Fruit fly (Drosophila melanogaster) whole organism, embryonic: ENCODE measurements around the gene piwi.

Source experiments
- Atf-2 ChIP-seq: fragments of 200-800 bp; sonication (Bioruptor generic); optimal IDR thresholded peaks from 2 replicates; lab custom pipeline; 2016; ENCODE audit warnings: missing biosample characterization, missing genetic modification characterization
- Atf6 ChIP-seq: fragments of 200-800 bp; sonication (Bioruptor generic); IDR thresholded peaks from 2 replicates; pipeline ENCODE4 v1.3.6; 2022; ENCODE audit warnings: missing biosample characterization, missing genetic modification characterization
- CG12236 ChIP-seq: fragments of 200-800 bp; sonication (Bioruptor generic); optimal IDR thresholded peaks from 2 replicates; lab custom pipeline; 2016; ENCODE audit warnings: missing biosample characterization, missing genetic modification characterization
- CG12391 ChIP-seq: fragments of 200-800 bp; sonication (Bioruptor generic); optimal IDR thresholded peaks from 3 replicates; lab custom pipeline; 2018; ENCODE audit warnings: missing biosample characterization, mild to moderate bottlenecking, missing genetic modification characterization, moderate library complexity
- CG12942 ChIP-seq: fragments of 200-800 bp; sonication (Bioruptor generic); optimal IDR thresholded peaks from 3 replicates; lab custom pipeline; 2016; ENCODE audit warnings: missing biosample characterization, missing genetic modification characterization
- CG17385 ChIP-seq: fragments of 200-800 bp; sonication (Bioruptor generic); optimal IDR thresholded peaks from 3 replicates; lab custom pipeline; 2018; ENCODE audit warnings: missing biosample characterization, mild to moderate bottlenecking, missing genetic modification characterization
- CG17912 ChIP-seq: fragments of 200-800 bp; sonication (Bioruptor generic); optimal IDR thresholded peaks from 2 replicates; lab custom pipeline; 2018; ENCODE audit warnings: missing biosample characterization, mild to moderate bottlenecking, missing genetic modification characterization
- CG18262 ChIP-seq: fragments of 200-800 bp; optimal IDR thresholded peaks from 3 replicates; lab custom pipeline; 2019; ENCODE audit warnings: missing biosample characterization, mild to moderate bottlenecking, missing genetic modification characterization, moderate library complexity
- CG31365 ChIP-seq: fragments of 200-800 bp; sonication (Bioruptor generic); optimal IDR thresholded peaks from 2 replicates; lab custom pipeline; 2018; ENCODE audit warnings: missing biosample characterization, mild to moderate bottlenecking, missing genetic modification characterization
- CG33557 ChIP-seq: fragments of 200-800 bp; sonication (Bioruptor generic); optimal IDR thresholded peaks from 2 replicates; lab custom pipeline; 2019; ENCODE audit warnings: missing biosample characterization, mild to moderate bottlenecking, missing genetic modification characterization, moderate library complexity
- CG34422 ChIP-seq: fragments of 200-800 bp; sonication (Bioruptor generic); IDR thresholded peaks from 3 replicates; pipeline ENCODE4 v1.3.6; 2022; ENCODE audit warnings: missing biosample characterization, missing genetic modification characterization
- CG4730 ChIP-seq: fragments of 200-800 bp; sonication (Bioruptor generic); IDR thresholded peaks from 2 replicates; pipeline ENCODE4 v1.3.6; 2022; ENCODE audit warnings: missing biosample characterization, missing genetic modification characterization
- CG6791 ChIP-seq: fragments of 200-800 bp; sonication (Bioruptor generic); IDR thresholded peaks from 3 replicates; pipeline ENCODE4 v1.3.6; 2022; ENCODE audit warnings: missing biosample characterization, missing genetic modification characterization; ENCODE audit not compliant: partially characterized antibody
- CG6813 ChIP-seq: fragments of 200-800 bp; sonication (Bioruptor generic); optimal IDR thresholded peaks from 2 replicates; lab custom pipeline; 2017; ENCODE audit warnings: missing biosample characterization, missing genetic modification characterization, mild to moderate bottlenecking, moderate library complexity, missing genetic modification reagents
- CG9215 ChIP-seq: fragments of 200-800 bp; sonication (Bioruptor generic); IDR thresholded peaks from 2 replicates; pipeline ENCODE4 v1.3.6; 2022; ENCODE audit warnings: missing biosample characterization, missing genetic modification characterization
- CTCF ChIP-seq: fragments of 200-800 bp; sonication (Bioruptor generic); optimal IDR thresholded peaks from 2 replicates; lab custom pipeline; 2017; ENCODE audit warnings: missing biosample characterization, mild to moderate bottlenecking, missing genetic modification characterization, moderate library complexity
- Dfd ChIP-seq, 2 experiments: fragments of >200 bp; optimal IDR thresholded peaks; 2 replicates each; lab custom pipeline; 2017; ENCODE audit warnings: missing biosample characterization in 2 of 2, missing genetic modification characterization in 2 of 2
- Doc3 ChIP-seq: fragments of 200-800 bp; sonication (Bioruptor generic); IDR thresholded peaks from 3 replicates; pipeline ENCODE4 v1.3.6; 2022; ENCODE audit warnings: missing biosample characterization, missing genetic modification characterization; ENCODE audit not compliant: partially characterized antibody
- Dref ChIP-seq: fragments of 200-800 bp; sonication (Bioruptor generic); IDR thresholded peaks from 2 replicates; pipeline ENCODE4 v1.3.6; 2022; ENCODE audit warnings: missing biosample characterization, missing genetic modification characterization
- Ets97D ChIP-seq: fragments of 200-800 bp; sonication (Bioruptor generic); optimal IDR thresholded peaks from 3 replicates; lab custom pipeline; 2016; ENCODE audit warnings: missing biosample characterization, missing genetic modification characterization
- Fer1 ChIP-seq: fragments of 200-800 bp; sonication (Bioruptor generic); optimal IDR thresholded peaks from 2 replicates; lab custom pipeline; 2017; ENCODE audit warnings: missing biosample characterization, mild to moderate bottlenecking, missing genetic modification characterization
- Hr3 ChIP-seq: fragments of 200-800 bp; sonication (Bioruptor generic); optimal IDR thresholded peaks from 3 replicates; lab custom pipeline; 2016; ENCODE audit warnings: missing biosample characterization, missing genetic modification characterization
- Med ChIP-seq: fragments of 200-800 bp; sonication (Bioruptor generic); peaks from one replicate; lab custom pipeline; 2016; ENCODE audit warnings: missing biosample characterization, missing genetic modification characterization, mild to moderate bottlenecking, inconsistent platforms, moderate library complexity
- Meics ChIP-seq: fragments of 200-800 bp; sonication (Bioruptor generic); optimal IDR thresholded peaks from 2 replicates; lab custom pipeline; 2017; ENCODE audit warnings: missing biosample characterization, mild to moderate bottlenecking, missing genetic modification characterization
- NfI ChIP-seq: fragments of 200-800 bp; sonication (Bioruptor generic); optimal IDR thresholded peaks from 3 replicates; lab custom pipeline; 2018; ENCODE audit warnings: missing biosample characterization, mild to moderate bottlenecking, missing genetic modification characterization, moderate library complexity
- Sox100B ChIP-seq: fragments of 200-800 bp; sonication (Bioruptor generic); optimal IDR thresholded peaks from 3 replicates; lab custom pipeline; 2018; ENCODE audit warnings: missing biosample characterization, mild to moderate bottlenecking, missing genetic modification characterization
- Taf1 ChIP-seq: fragments of 200-800 bp; sonication (Bioruptor generic); IDR thresholded peaks from 2 replicates; pipeline ENCODE4 v1.3.6; 2022; ENCODE audit warnings: missing biosample characterization, missing genetic modification characterization
- Xrp1 ChIP-seq: fragments of 200-800 bp; sonication (Bioruptor generic); IDR thresholded peaks from 2 replicates; pipeline ENCODE4 v1.3.6; 2022; ENCODE audit warnings: missing biosample characterization, missing genetic modification characterization
- YL-1 ChIP-seq: fragments of 200-800 bp; sonication (Bioruptor generic); optimal IDR thresholded peaks from 3 replicates; lab custom pipeline; 2017; ENCODE audit warnings: missing biosample characterization, mild to moderate bottlenecking, missing genetic modification characterization
- ap ChIP-seq: fragments of 200-800 bp; sonication (Bioruptor generic); IDR thresholded peaks from 2 replicates; pipeline ENCODE4 v1.3.6; 2022; ENCODE audit warnings: missing biosample characterization, missing genetic modification characterization
- ato ChIP-seq: fragments of 200-800 bp; sonication (Bioruptor generic); IDR thresholded peaks from 2 replicates; pipeline ENCODE4 v1.3.6; 2022; ENCODE audit warnings: missing biosample characterization, missing genetic modification characterization; ENCODE audit not compliant: partially characterized antibody
- bbx ChIP-seq: fragments of 200-800 bp; sonication (Bioruptor generic); IDR thresholded peaks from 2 replicates; pipeline ENCODE4 v1.3.6; 2022; ENCODE audit warnings: missing biosample characterization, missing genetic modification characterization; ENCODE audit not compliant: partially characterized antibody
- caup ChIP-seq: fragments of 200-800 bp; sonication (Bioruptor generic); optimal IDR thresholded peaks from 3 replicates; lab custom pipeline; 2017; ENCODE audit warnings: missing biosample characterization, mild to moderate bottlenecking, missing genetic modification characterization, moderate library complexity; ENCODE audit not compliant: severe bottlenecking
- disco-r ChIP-seq: fragments of 200-800 bp; sonication (Bioruptor generic); optimal IDR thresholded peaks from 2 replicates; lab custom pipeline; 2016; ENCODE audit warnings: missing biosample characterization, missing genetic modification characterization
- dm ChIP-seq: fragments of 200-800 bp; sonication (Bioruptor generic); optimal IDR thresholded peaks from 3 replicates; lab custom pipeline; 2016; ENCODE audit warnings: missing biosample characterization, missing genetic modification characterization
- h ChIP-seq: fragments of >200 bp; optimal IDR thresholded peaks from 2 replicates; lab custom pipeline; 2017
- hb ChIP-seq: fragments of 200-800 bp; sonication (Bioruptor generic); IDR thresholded peaks from 3 replicates; pipeline ENCODE4 v1.3.6; 2022; ENCODE audit warnings: missing biosample characterization, missing genetic modification characterization; ENCODE audit not compliant: partially characterized antibody
- insv ChIP-seq, 2 experiments: fragments of 200-800 bp; sonication (Bioruptor generic); optimal IDR thresholded peaks; 3 replicates each; lab custom pipeline; 2016 to 2018; ENCODE audit warnings: missing biosample characterization in 2 of 2, missing genetic modification characterization in 2 of 2
- kah ChIP-seq: fragments of 200-800 bp; sonication (Bioruptor generic); optimal IDR thresholded peaks from 2 replicates; lab custom pipeline; 2018; ENCODE audit warnings: missing biosample characterization, mild to moderate bottlenecking, missing genetic modification characterization
- kay ChIP-seq: fragments of 200-800 bp; sonication (Bioruptor generic); optimal IDR thresholded peaks from 2 replicates; lab custom pipeline; 2016; ENCODE audit warnings: missing biosample characterization, missing genetic modification characterization
- kni ChIP-seq: fragments of 200-800 bp; sonication (Bioruptor generic); optimal IDR thresholded peaks from 3 replicates; lab custom pipeline; 2017; ENCODE audit warnings: mild to moderate bottlenecking, missing biosample characterization, missing genetic modification reagents, missing genetic modification characterization
- knrl ChIP-seq: fragments of 200-800 bp; sonication (Bioruptor generic); IDR thresholded peaks from 3 replicates; pipeline ENCODE4 v1.3.6; 2022; ENCODE audit warnings: missing biosample characterization, missing genetic modification characterization; ENCODE audit not compliant: partially characterized antibody
- lov ChIP-seq, 2 experiments: fragments of 200-800 bp in 1 of 2; fragments of >200 bp in 1 of 2; sonication (Bioruptor generic) in 1 of 2; IDR thresholded peaks in 1 of 2; optimal IDR thresholded peaks in 1 of 2; 2 replicates in 1 of 2; 3 replicates in 1 of 2; pipeline versions ENCODE4 v1.3.6 to Lab custom; 2017 to 2022; ENCODE audit warnings: missing biosample characterization in 1 of 2, missing genetic modification characterization in 1 of 2
- p53 ChIP-seq: fragments of 200-800 bp; sonication (Bioruptor generic); optimal IDR thresholded peaks from 2 replicates; lab custom pipeline; 2016; ENCODE audit warnings: missing biosample characterization, missing genetic modification characterization
- pfk ChIP-seq: fragments of 200-800 bp; sonication (Bioruptor generic); optimal IDR thresholded peaks from 2 replicates; lab custom pipeline; 2018; ENCODE audit warnings: missing biosample characterization, mild to moderate bottlenecking, missing genetic modification characterization, moderate library complexity
- scrt ChIP-seq: fragments of 200-800 bp; sonication (Bioruptor generic); optimal IDR thresholded peaks from 2 replicates; lab custom pipeline; 2018; ENCODE audit warnings: missing biosample characterization, mild to moderate bottlenecking, missing genetic modification characterization, moderate library complexity
- sens ChIP-seq: fragments of 200-800 bp; sonication (Bioruptor generic); peaks from one replicate; lab custom pipeline; 2016; ENCODE audit warnings: missing biosample characterization, missing genetic modification characterization
- sob ChIP-seq: fragments of 200-800 bp; sonication (Bioruptor generic); IDR thresholded peaks from 2 replicates; pipeline ENCODE4 v1.3.6; 2022; ENCODE audit warnings: missing biosample characterization, missing genetic modification characterization
- tin ChIP-seq: fragments of 200-800 bp; sonication (Bioruptor generic); optimal IDR thresholded peaks from 3 replicates; lab custom pipeline; 2016; ENCODE audit warnings: missing biosample characterization, missing genetic modification characterization
- toy ChIP-seq: fragments of 200-800 bp; sonication (Bioruptor generic); IDR thresholded peaks from 2 replicates; pipeline ENCODE4 v1.3.6; 2022; ENCODE audit warnings: missing biosample characterization, missing genetic modification characterization
- zen ChIP-seq: fragments of 200-800 bp; sonication (Bioruptor generic); optimal IDR thresholded peaks from 3 replicates; lab custom pipeline; 2018; ENCODE audit warnings: missing biosample characterization, mild to moderate bottlenecking, missing genetic modification characterization, moderate library complexity

piwi gene

dm6 chr2L:10964493-10964892, 22.7 kb downstream of the piwi start:
- TF ChIP-seq kni (GFP tag; lab: Kevin White, UChicago) (peak; percentile 8), Doc3 (GFP tag; lab: Robert Waterston, UW) (no peak), CG12942 (GFP tag; lab: Kevin White, UChicago) (no peak), CG17385 (GFP tag; lab: Kevin White, UChicago) (no peak), kah (GFP tag; lab: Kevin White, UChicago) (peak; percentile 74), scrt (GFP tag; lab: Kevin White, UChicago) (peak; percentile 75), lov (optimal IDR thresholded peaks at IDR 0.05; lab: Kevin White, UChicago) (no peak), lov (GFP tag; IDR thresholded peaks at IDR 0.05; lab: Robert Waterston, UW) (0 out of 3 replicates have a peak, but pooled peaks have one; percentile 49), CG34422 (GFP tag; lab: Robert Waterston, UW) (no peak), Atf-2 (GFP tag; lab: Kevin White, UChicago) (no peak), YL-1 (peak; percentile 83), h (lab: Kevin White, UChicago) (no peak), Dref (no peak), CG12236 (GFP tag; lab: Kevin White, UChicago) (no peak), disco-r (GFP tag; lab: Kevin White, UChicago) (no peak), insv (GFP tag; optimal IDR thresholded peaks at IDR 0.05; lab: Kevin White, UChicago) (peak in 1 of 2 experiments; percentile 55), NfI (GFP tag; lab: Kevin White, UChicago) (peak; percentile 36), Fer1 (no peak), CG31365 (peak; percentile 100), ato (GFP tag; lab: Robert Waterston, UW) (no peak), CG4730 (GFP tag; lab: Robert Waterston, UW) (no peak), knrl (GFP tag; lab: Robert Waterston, UW) (peak; percentile 64; the same call in 1 of the 3 replicates), Taf1 (GFP tag; lab: Robert Waterston, UW) (no peak), toy (GFP tag; lab: Robert Waterston, UW) (no peak), Xrp1 (GFP tag; lab: Robert Waterston, UW) (peak; percentile 8; the same call in 1 of the 2 replicates), pfk (GFP tag; lab: Kevin White, UChicago) (peak; percentile 40), CTCF (GFP tag; lab: Kevin White, UChicago) (peak; percentile 75), ap (GFP tag; lab: Robert Waterston, UW) (no peak), hb (GFP tag; lab: Robert Waterston, UW) (no peak), bbx (GFP tag; lab: Robert Waterston, UW) (0 out of 2 replicates have a peak, but pooled peaks have one; percentile 8), CG17912 (GFP tag; lab: Kevin White, UChicago) (peak; percentile 31), CG18262 (tag; lab: Kevin White, UChicago) (no peak), CG33557 (GFP tag; lab: Kevin White, UChicago) (peak; percentile 56), CG12391 (tag; lab: Kevin White, UChicago) (peak; percentile 30), Atf6 (no peak), dm (GFP tag; lab: Kevin White, UChicago) (peak; percentile 4), sob (GFP tag; lab: Robert Waterston, UW) (no peak), p53 (GFP tag; lab: Kevin White, UChicago) (no peak), Dfd (GFP tag; optimal IDR thresholded peaks at IDR 0.05; lab: Kevin White, UChicago) (peak in 1 of 2 experiments; percentile 93), CG6791 (peak; percentile 58; the same call in 2 of the 3 replicates), Sox100B (no peak), Med (peak; percentile 57), sens (GFP tag; lab: Kevin White, UChicago) (peak; percentile 80), zen (tag; lab: Kevin White, UChicago) (peak; percentile 59), kay (GFP tag; lab: Kevin White, UChicago) (peak; percentile 31), Meics (no peak), Hr3 (no peak), CG9215 (GFP tag; lab: Robert Waterston, UW) (no peak), tin (GFP tag; lab: Kevin White, UChicago) (no peak), Ets97D (peak; percentile 88), CG6813 (GFP tag; lab: Kevin White, UChicago) (no peak), caup (GFP tag; lab: Kevin White, UChicago) (peak; percentile 23)
